Fruit fly (Drosophila melanogaster): ENCODE data around the gene hep.
A peak's percentile ranks its signal among the peaks of the same experiment; 100 is the strongest.

hep gene

DNA sequence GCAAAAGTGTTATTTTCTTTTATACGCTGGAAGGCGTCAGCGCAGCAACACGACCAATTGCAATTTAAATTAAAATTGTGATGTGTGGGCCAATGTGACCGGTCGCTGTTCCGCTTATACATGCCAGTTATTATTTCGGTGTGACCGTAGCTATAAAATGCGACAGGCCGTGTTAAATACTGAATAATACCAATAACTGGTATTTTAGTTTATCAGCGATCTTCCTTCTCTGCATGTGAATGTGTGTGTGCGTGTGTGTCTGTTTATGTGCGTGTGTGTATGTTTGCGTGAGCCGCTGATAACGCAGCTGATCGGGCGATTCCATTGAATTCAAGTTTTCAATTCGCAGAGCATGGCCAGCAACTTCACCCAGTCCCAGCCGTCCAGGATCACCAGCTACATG is 38.5 kb upstream of the hep start, which contains the start of the genes CG32638, CG15717 and MFS10 (continued):
- TF ChIP-seq CG4707 (GFP tag; optimal IDR thresholded peaks at IDR 0.05) = no peak
- no peak for TF ChIP-seq CG8281 (tag; optimal IDR thresholded peaks at IDR 0.05)
- TF ChIP-seq CG11504 (tag; optimal IDR thresholded peaks at IDR 0.05) = peak; percentile 17
- no peak for TF ChIP-seq CG6254 (GFP tag; optimal IDR thresholded peaks at IDR 0.05)
- no peak for TF ChIP-seq CG1233 (GFP tag; optimal IDR thresholded peaks at IDR 0.05)
- no peak for TF ChIP-seq CG1792 (GFP tag; optimal IDR thresholded peaks at IDR 0.05)
- TF ChIP-seq CG7372 (GFP tag; IDR thresholded peaks at IDR 0.05) = no peak
- no peak for TF ChIP-seq CG10959 (GFP tag; IDR thresholded peaks at IDR 0.05)
- no peak for TF ChIP-seq HLH3B (GFP tag; IDR thresholded peaks at IDR 0.05)
- no peak for TF ChIP-seq en (GFP tag; optimal IDR thresholded peaks at IDR 0.05)
- peak; percentile 12 for TF ChIP-seq grau (tag; optimal IDR thresholded peaks at IDR 0.05)
- peak in 1 of 2 experiments; percentile 76 for TF ChIP-seq crp (GFP tag; optimal IDR thresholded peaks at IDR 0.05)
- TF ChIP-seq nau (GFP tag; optimal IDR thresholded peaks at IDR 0.05) = no peak
- no peak for TF ChIP-seq CG18599 (GFP tag; optimal IDR thresholded peaks at IDR 0.05)
- no peak for TF ChIP-seq CG14860 (GFP tag; IDR thresholded peaks at IDR 0.05; ENCODE audit: partially characterized antibody)
- no peak for TF ChIP-seq pb (GFP tag; optimal IDR thresholded peaks at IDR 0.05)
- no peak for TF ChIP-seq Hmx (GFP tag; optimal IDR thresholded peaks at IDR 0.05)
- TF ChIP-seq Meics (GFP tag; optimal IDR thresholded peaks at IDR 0.05) = peak; percentile 3
- no peak for TF ChIP-seq CG3407 (GFP tag; optimal IDR thresholded peaks at IDR 0.05)
- TF ChIP-seq pros (GFP tag; optimal IDR thresholded peaks at IDR 0.05) = no peak
- no peak for TF ChIP-seq CG11093 (GFP tag; IDR thresholded peaks at IDR 0.05)
- TF ChIP-seq Chrac-16 (GFP tag; optimal IDR thresholded peaks at IDR 0.05) = no peak
- no peak for TF ChIP-seq CG14965 (GFP tag; optimal IDR thresholded peaks at IDR 0.05; ENCODE audit: borderline replicate concordance)
- no peak for TF ChIP-seq ranshi (GFP tag; IDR thresholded peaks at IDR 0.05)
- peak; percentile 63 for TF ChIP-seq Nf-YC (tag; optimal IDR thresholded peaks at IDR 0.05)
- TF ChIP-seq CG12659 (GFP tag; optimal IDR thresholded peaks at IDR 0.05) = peak; percentile 86
- TF ChIP-seq Scr (GFP tag; IDR thresholded peaks at IDR 0.05; ENCODE audit: partially characterized antibody) = no peak
- TF ChIP-seq tna (GFP tag; IDR thresholded peaks at IDR 0.05; ENCODE audit: partially characterized antibody) = no peak

DNA sequence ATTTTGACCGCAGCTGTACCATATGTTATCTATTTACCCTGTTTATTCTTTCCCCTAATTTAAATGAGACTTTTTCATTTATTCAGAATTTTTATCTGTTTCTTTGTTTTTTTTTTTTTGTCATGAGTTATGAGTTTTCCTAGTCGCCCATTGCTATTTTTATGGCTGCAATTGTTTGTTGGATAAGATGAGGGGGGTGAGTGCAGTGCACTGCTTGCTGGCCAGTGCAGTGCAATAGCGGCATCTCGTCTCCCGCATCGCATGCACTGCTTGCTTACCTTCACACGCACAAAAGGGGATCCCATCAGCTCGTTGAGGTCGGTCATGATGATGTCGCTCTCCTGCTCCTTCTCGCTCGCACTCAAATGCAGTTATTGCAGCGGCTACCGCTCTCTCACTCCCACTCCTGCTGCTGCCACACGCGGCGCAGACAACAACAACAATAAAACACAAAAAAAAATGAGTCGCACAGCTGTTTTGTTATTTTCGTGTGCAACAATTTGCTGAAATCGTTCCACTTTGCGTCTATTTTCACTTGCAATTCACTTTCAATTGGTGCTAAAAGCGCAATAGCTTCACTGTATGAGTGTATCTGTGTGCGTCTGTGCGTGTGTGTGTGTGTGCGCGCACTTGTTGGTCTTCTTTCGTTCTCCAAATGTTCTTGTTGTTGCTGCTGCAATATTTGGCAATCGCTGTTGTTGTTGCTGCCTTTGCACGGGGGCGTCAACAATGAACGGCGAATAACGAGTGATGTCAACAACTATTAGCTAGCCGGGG is 37.9 kb upstream of the hep start:
- TF ChIP-seq Stat92E (GFP tag; optimal IDR thresholded peaks at IDR 0.05) (no peak), CG4328 (GFP tag; optimal IDR thresholded peaks at IDR 0.05) (no peak), Abd-B (GFP tag; optimal IDR thresholded peaks at IDR 0.05) (no peak), CG2129 (GFP tag; IDR thresholded peaks at IDR 0.05; ENCODE audit: partially characterized antibody) (no peak), Max (GFP tag; optimal IDR thresholded peaks at IDR 0.05) (no peak), CG18262 (tag; optimal IDR thresholded peaks at IDR 0.05) (peak; percentile 7), CG31224 (GFP tag; IDR thresholded peaks at IDR 0.05) (no peak), Chrac-16 (GFP tag; optimal IDR thresholded peaks at IDR 0.05) (no peak), bcd (GFP tag; optimal IDR thresholded peaks at IDR 0.05) (peak; percentile 16), eyg (GFP tag; optimal IDR thresholded peaks at IDR 0.05) (no peak), CG9437 (GFP tag; optimal IDR thresholded peaks at IDR 0.05) (no peak), psq (GFP tag; optimal IDR thresholded peaks at IDR 0.05) (no peak), CrebB (tag; optimal IDR thresholded peaks at IDR 0.05) (no peak), CG9932 (GFP tag; IDR thresholded peaks at IDR 0.05) (no peak), nerfin-2 (GFP tag; IDR thresholded peaks at IDR 0.05; ENCODE audit: partially characterized antibody) (no peak), jing (GFP tag; optimal IDR thresholded peaks at IDR 0.05) (no peak), dysf (GFP tag; IDR thresholded peaks at IDR 0.05) (no peak), CG31441 (GFP tag; IDR thresholded peaks at IDR 0.05) (no peak), CG7372 (GFP tag; IDR thresholded peaks at IDR 0.05) (no peak), unpg (GFP tag; optimal IDR thresholded peaks at IDR 0.05) (peak; percentile 28), jumu (GFP tag; optimal IDR thresholded peaks at IDR 0.05) (peak; percentile 40), run (tag; optimal IDR thresholded peaks at IDR 0.05) (no peak), Oaz (GFP tag; IDR thresholded peaks at IDR 0.05) (no peak)

Data from whole organism, embryonic.